Fruit fly (Drosophila melanogaster) whole organism: ENCODE data around the gene NSD.

ENCODE experiments used
- EcR ChIP-seq, 2 experiments: fragments of >200 bp; optimal IDR thresholded peaks; 2 replicates each; lab custom pipeline; 2017; ENCODE audit warnings: missing biosample characterization in 2 of 2, missing genetic modification characterization in 2 of 2, missing genetic modification reagents in 2 of 2
- psq ChIP-seq: fragments of >200 bp; optimal IDR thresholded peaks from 2 replicates; lab custom pipeline; 2017
- usp ChIP-seq: fragments of >200 bp; optimal IDR thresholded peaks from 2 replicates; lab custom pipeline; 2017; ENCODE audit warnings: missing biosample characterization, missing genetic modification characterization, mixed read lengths

dm6 chr3R:27928140-27928539, 9.5 kb downstream of the NSD start, which contains the start of gene nenya:
- TF ChIP-seq EcR (GFP tag; optimal IDR thresholded peaks at IDR 0.05; lab: Kevin White, UChicago) (no peak), usp (GFP tag; lab: Kevin White, UChicago) (no peak), psq (lab: Kevin White, UChicago) (no peak)
